Worm (Caenorhabditis elegans) whole organism, mixed stage, embryonic: ENCODE data around the gene dcap-2.

ENCODE experiments used
- M03D4.4 ChIP-seq: sonication (generic microtip); optimal IDR thresholded peaks from 2 replicates; lab custom pipeline; 2017; ENCODE audit warnings: mild to moderate bottlenecking, missing genetic modification characterization, missing compliant biosample characterization
- bed-3 ChIP-seq: fragments of 200-800 bp; sonication (Bioruptor generic); optimal IDR thresholded peaks from 3 replicates; lab custom pipeline; 2018; ENCODE audit warnings: mild to moderate bottlenecking, missing genetic modification characterization, moderate library complexity, missing compliant biosample characterization
- blmp-1 ChIP-seq: fragments of 150-350 bp; optimal IDR thresholded peaks from 2 replicates; lab custom pipeline; 2014; ENCODE audit warnings: missing biosample characterization, missing genetic modification characterization
- ceh-39 ChIP-seq: fragments of 150-350 bp; optimal IDR thresholded peaks from 2 replicates; lab custom pipeline; 2014; ENCODE audit warnings: missing biosample characterization, missing genetic modification characterization
- ceh-43 ChIP-seq: fragments of 200-800 bp; sonication (Bioruptor generic); optimal IDR thresholded peaks from 2 replicates; lab custom pipeline; 2018; ENCODE audit warnings: mild to moderate bottlenecking, missing genetic modification characterization, moderate library complexity, missing compliant biosample characterization
- ceh-83 ChIP-seq: fragments of 200-800 bp; sonication (Bioruptor generic); optimal IDR thresholded peaks from 2 replicates; lab custom pipeline; 2018; ENCODE audit warnings: mild to moderate bottlenecking, missing genetic modification characterization, missing compliant biosample characterization
- ces-1 ChIP-seq: fragments of 150-350 bp; optimal IDR thresholded peaks from 2 replicates; lab custom pipeline; 2014; ENCODE audit warnings: missing biosample characterization, missing genetic modification reagents, missing genetic modification characterization
- cnd-1 ChIP-seq: fragments of 200-800 bp; sonication (Bioruptor generic); optimal IDR thresholded peaks from 2 replicates; lab custom pipeline; 2018; ENCODE audit warnings: mild to moderate bottlenecking, missing genetic modification characterization, missing compliant biosample characterization
- drap-1 ChIP-seq: fragments of 200-800 bp; sonication (Bioruptor generic); optimal IDR thresholded peaks from 3 replicates; lab custom pipeline; 2018; ENCODE audit warnings: mild to moderate bottlenecking, missing genetic modification characterization, missing compliant biosample characterization
- elt-1 ChIP-seq: sonication (generic microtip); optimal IDR thresholded peaks from 2 replicates; lab custom pipeline; 2017; ENCODE audit warnings: missing genetic modification characterization, mild to moderate bottlenecking, missing compliant biosample characterization, antibody characterized with exemption, moderate library complexity, borderline replicate concordance; ENCODE audit not compliant: insufficient read depth
- elt-3 ChIP-seq: fragments of 150-350 bp; optimal IDR thresholded peaks from 2 replicates; lab custom pipeline; 2014; ENCODE audit warnings: missing biosample characterization, missing genetic modification characterization
- flh-1 ChIP-seq: fragments of 200-800 bp; sonication (Bioruptor generic); optimal IDR thresholded peaks from 2 replicates; lab custom pipeline; 2018; ENCODE audit warnings: mild to moderate bottlenecking, missing genetic modification characterization, moderate library complexity, missing compliant biosample characterization
- ham-2 ChIP-seq: fragments of 200-800 bp; sonication (Bioruptor generic); optimal IDR thresholded peaks from 2 replicates; lab custom pipeline; 2018; ENCODE audit warnings: mild to moderate bottlenecking, missing genetic modification characterization, missing compliant biosample characterization
- hlh-1 ChIP-seq: fragments of 150-350 bp; optimal IDR thresholded peaks from 2 replicates; lab custom pipeline; 2014; ENCODE audit warnings: missing biosample characterization, missing genetic modification reagents, missing genetic modification characterization
- lin-13 ChIP-seq: fragments of 150-350 bp; optimal IDR thresholded peaks from 2 replicates; lab custom pipeline; 2014; ENCODE audit warnings: missing biosample characterization, missing genetic modification characterization
- lin-32 ChIP-seq: fragments of 200-800 bp; sonication (Bioruptor generic); optimal IDR thresholded peaks from 2 replicates; lab custom pipeline; 2018; ENCODE audit warnings: mild to moderate bottlenecking, missing genetic modification characterization, missing compliant biosample characterization
- lsy-2 ChIP-seq: fragments of 150-350 bp; optimal IDR thresholded peaks from 2 replicates; lab custom pipeline; 2014; ENCODE audit warnings: missing biosample characterization, missing genetic modification characterization
- mep-1 ChIP-seq: fragments of 150-350 bp; optimal IDR thresholded peaks from 2 replicates; lab custom pipeline; 2017; ENCODE audit warnings: missing biosample characterization, missing genetic modification reagents, missing genetic modification characterization, inconsistent platforms
- mls-2 ChIP-seq: sonication (generic microtip); optimal IDR thresholded peaks from 2 replicates; lab custom pipeline; 2016; ENCODE audit warnings: mild to moderate bottlenecking, missing genetic modification characterization, moderate library complexity, missing compliant biosample characterization
- nhr-2 ChIP-seq: fragments of 150-350 bp; optimal IDR thresholded peaks from 2 replicates; lab custom pipeline; 2014; ENCODE audit warnings: missing biosample characterization, missing genetic modification characterization
- nhr-237 ChIP-seq: fragments of 150-350 bp; optimal IDR thresholded peaks from 2 replicates; lab custom pipeline; 2014; ENCODE audit warnings: missing biosample characterization, missing genetic modification characterization
- nhr-28 ChIP-seq: fragments of 150-350 bp; optimal IDR thresholded peaks from 2 replicates; lab custom pipeline; 2014; ENCODE audit warnings: missing biosample characterization, missing genetic modification characterization
- nhr-76 ChIP-seq: sonication (generic microtip); optimal IDR thresholded peaks from 2 replicates; lab custom pipeline; 2017; ENCODE audit warnings: missing biosample characterization, missing genetic modification characterization
- sem-2 ChIP-seq: fragments of 200-800 bp; sonication (Bioruptor generic); optimal IDR thresholded peaks from 2 replicates; lab custom pipeline; 2018; ENCODE audit warnings: mild to moderate bottlenecking, missing genetic modification characterization, missing compliant biosample characterization
- snpc-4 ChIP-seq: fragments of 150-350 bp; optimal IDR thresholded peaks from 2 replicates; lab custom pipeline; 2014; ENCODE audit warnings: missing biosample characterization, missing genetic modification characterization
- sptf-1 ChIP-seq: sonication (generic microtip); optimal IDR thresholded peaks from 2 replicates; lab custom pipeline; 2017; ENCODE audit warnings: mild to moderate bottlenecking, missing genetic modification characterization, moderate library complexity, missing compliant biosample characterization
- unc-120 ChIP-seq: sonication (generic microtip); optimal IDR thresholded peaks from 2 replicates; lab custom pipeline; 2017; ENCODE audit warnings: missing genetic modification characterization, missing compliant biosample characterization; ENCODE audit not compliant: poor library complexity, severe bottlenecking
- unc-39 ChIP-seq: fragments of 150-350 bp; optimal IDR thresholded peaks from 2 replicates; lab custom pipeline; 2014; ENCODE audit warnings: missing biosample characterization, missing genetic modification characterization
- unc-62 ChIP-seq: fragments of 150-350 bp; optimal IDR thresholded peaks from 2 replicates; lab custom pipeline; 2014; ENCODE audit warnings: missing biosample characterization, missing genetic modification reagents, missing genetic modification characterization
- ztf-11 ChIP-seq: fragments of 150-350 bp; optimal IDR thresholded peaks from 2 replicates; lab custom pipeline; 2014; ENCODE audit warnings: missing biosample characterization, missing genetic modification characterization

The dcap-2 gene

ce11 chrIV:13548188-13548587, 26.5 kb upstream of the dcap-2 start, which contains the start of gene F52G2.3:
TSS of gene F52G2.3 (minus strand) at chrIV:13548230.
- no peak for TF ChIP-seq unc-120
- no peak for TF ChIP-seq ceh-43
- TF ChIP-seq mep-1 (tag; lab: Kevin White, UChicago): no peak
- no peak for TF ChIP-seq drap-1 (GFP tag; lab: Kevin White, UChicago)
- no peak for TF ChIP-seq elt-3 (tag; lab: Kevin White, UChicago)
- TF ChIP-seq, all 35 proteins: peak for 0

- no peak for TF ChIP-seq cnd-1 (tag; lab: Kevin White, UChicago)
- TF ChIP-seq elt-3 (tag; lab: Kevin White, UChicago): no peak
- TF ChIP-seq unc-62: no peak
- TF ChIP-seq mep-1 (tag; lab: Kevin White, UChicago): no peak
- no peak for TF ChIP-seq elt-1 (tag; lab: Kevin White, UChicago)
- TF ChIP-seq ces-1 (GFP tag; lab: Kevin White, UChicago): no peak
- TF ChIP-seq M03D4.4 (tag; lab: Kevin White, UChicago): no peak
- no peak for TF ChIP-seq bed-3 (GFP tag; lab: Kevin White, UChicago)
- TF ChIP-seq mls-2 (tag; lab: Kevin White, UChicago): no peak
- TF ChIP-seq blmp-1: no peak
- no peak for TF ChIP-seq nhr-28 (tag; lab: Kevin White, UChicago)
- no peak for TF ChIP-seq unc-39 (tag; lab: Kevin White, UChicago)
- no peak for TF ChIP-seq ceh-39
- TF ChIP-seq ceh-43: no peak
- TF ChIP-seq nhr-237 (tag; lab: Kevin White, UChicago): no peak
- TF ChIP-seq lsy-2 (tag; lab: Kevin White, UChicago): no peak
- no peak for TF ChIP-seq lin-13 (tag; lab: Kevin White, UChicago)
These were observed 18.5 kb upstream of the dcap-2 start, which contains the start of gene rsd-2 for ce11 chrIV:13540165-13540564. TSS of gene rsd-2 (minus strand) at chrIV:13540265.

DNA sequence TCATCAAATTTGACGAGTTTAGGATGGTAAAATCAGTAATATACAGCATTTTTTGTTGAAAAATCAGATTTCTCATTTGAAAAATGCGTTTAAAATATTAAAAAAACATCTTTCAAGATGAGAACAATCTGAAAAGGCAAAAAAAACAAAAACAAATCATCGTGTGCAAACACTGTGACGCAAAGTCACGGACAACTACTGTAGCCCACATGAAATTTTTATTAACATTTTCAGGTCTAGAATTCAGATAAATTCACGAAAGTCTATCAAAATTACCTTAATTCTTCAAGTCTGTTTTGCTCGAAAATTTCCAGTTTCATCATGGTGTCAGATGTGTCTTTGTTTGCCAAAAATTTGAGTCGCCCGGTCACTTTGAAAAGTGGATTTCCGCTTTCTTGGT, 17.2 kb upstream of the dcap-2 start:
- TF ChIP-seq lin-32 (GFP tag; lab: Kevin White, UChicago) (no peak), blmp-1 (no peak), elt-1 (tag; lab: Kevin White, UChicago) (no peak), sptf-1 (tag; lab: Kevin White, UChicago) (no peak), sem-2 (no peak), nhr-76 (tag; lab: Kevin White, UChicago) (no peak), lin-13 (tag; lab: Kevin White, UChicago) (no peak), lsy-2 (tag; lab: Kevin White, UChicago) (peak; percentile 84)

DNA sequence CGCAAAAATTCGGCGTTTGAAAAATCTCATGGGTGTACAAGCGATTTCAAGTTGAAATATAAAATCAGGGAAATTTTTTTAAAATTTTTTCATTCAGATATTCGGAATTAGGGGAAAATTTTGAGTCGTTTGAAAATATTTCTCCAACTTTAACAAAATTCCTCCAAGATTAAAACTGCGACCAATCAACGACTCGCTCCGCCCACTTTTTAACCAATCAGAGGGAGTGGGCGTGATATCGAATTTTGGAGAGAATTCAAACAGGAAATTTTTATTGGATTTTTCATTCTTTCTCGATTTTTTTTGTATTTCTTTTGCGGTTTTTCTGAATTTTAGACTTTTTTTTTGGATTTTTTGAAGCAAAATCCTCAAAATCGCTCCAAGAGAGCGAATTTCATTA, 3.6 kb upstream of the dcap-2 start:
- TF ChIP-seq lin-32 (GFP tag; lab: Kevin White, UChicago) (no peak), lin-13 (tag; lab: Kevin White, UChicago) (no peak), unc-62 (no peak)

DNA sequence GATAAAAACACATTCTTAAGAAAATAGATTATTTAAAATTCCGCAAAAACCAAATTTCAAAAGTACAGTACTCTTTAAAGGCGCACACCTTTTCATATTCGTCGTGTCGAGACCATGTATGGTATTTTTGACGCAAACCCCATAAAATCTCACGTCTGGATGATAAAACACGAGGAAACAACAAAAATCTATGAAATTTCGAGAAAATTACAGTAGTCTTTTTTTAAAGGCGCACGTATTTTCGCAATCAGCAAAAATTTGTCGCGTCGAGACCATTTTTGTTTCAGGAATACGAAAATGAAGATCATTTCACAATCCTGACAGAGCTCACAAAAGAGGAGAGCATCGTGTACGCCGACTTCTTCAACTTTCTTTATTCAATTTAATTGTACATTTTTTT, 8.7 kb downstream of the dcap-2 start:
- TF ChIP-seq mls-2 (tag; lab: Kevin White, UChicago): no peak
- no peak for TF ChIP-seq unc-39 (tag; lab: Kevin White, UChicago)
- no peak for TF ChIP-seq nhr-76 (tag; lab: Kevin White, UChicago)
- no peak for TF ChIP-seq bed-3 (GFP tag; lab: Kevin White, UChicago)
- no peak for TF ChIP-seq ztf-11
- no peak for TF ChIP-seq flh-1
- no peak for TF ChIP-seq unc-62
- TF ChIP-seq unc-120: no peak
- no peak for TF ChIP-seq hlh-1 (tag; lab: Kevin White, UChicago)
- TF ChIP-seq lin-32 (GFP tag; lab: Kevin White, UChicago): no peak
- no peak for TF ChIP-seq drap-1 (GFP tag; lab: Kevin White, UChicago)
- TF ChIP-seq M03D4.4 (tag; lab: Kevin White, UChicago): no peak
- TF ChIP-seq nhr-2 (tag; lab: Kevin White, UChicago): no peak
- TF ChIP-seq snpc-4 (tag; lab: Kevin White, UChicago): no peak
- TF ChIP-seq nhr-237 (tag; lab: Kevin White, UChicago): no peak
- no peak for TF ChIP-seq ceh-39
- TF ChIP-seq ham-2 (GFP tag; lab: Kevin White, UChicago): no peak
- TF ChIP-seq ceh-43: no peak
- TF ChIP-seq cnd-1 (tag; lab: Kevin White, UChicago): no peak
- no peak for TF ChIP-seq ceh-83 (GFP tag; lab: Kevin White, UChicago)
